Worm (Caenorhabditis elegans) whole organism, L1 larva: Measurements from ENCODE around the gene Y55F3AR.2.
A peak's percentile ranks its signal among the peaks of the same experiment; 100 is the strongest.

Source experiments
- C04F5.9 ChIP-seq: sonication (generic microtip); optimal IDR thresholded peaks from 2 replicates; lab custom pipeline; 2016; ENCODE audit warnings: missing genetic modification characterization, missing compliant biosample characterization
- aha-1 ChIP-seq: fragments of 150-350 bp; optimal IDR thresholded peaks from 2 replicates; lab custom pipeline; 2014; ENCODE audit warnings: missing biosample characterization, missing genetic modification characterization
- ama-1 ChIP-seq: fragments of 150-350 bp; optimal IDR thresholded peaks from 2 replicates; lab custom pipeline; 2014
- blmp-1 ChIP-seq: fragments of 150-350 bp; optimal IDR thresholded peaks from 2 replicates; lab custom pipeline; 2014; ENCODE audit warnings: missing biosample characterization, missing genetic modification characterization
- ceh-82 ChIP-seq, 3 experiments: fragments of 150-350 bp in 1 of 3; sonication (generic microtip) in 2 of 3; optimal IDR thresholded peaks; 2 replicates each; lab custom pipeline; 2014 to 2017; ENCODE audit warnings: missing biosample characterization in 3 of 3, missing genetic modification characterization in 3 of 3
- ceh-88 ChIP-seq: fragments of 200-800 bp; sonication (Bioruptor generic); IDR thresholded peaks from 2 replicates; pipeline ENCODE4 v1.3.6; 2022; ENCODE audit warnings: missing genetic modification characterization, missing compliant biosample characterization
- efl-1 ChIP-seq, 4 experiments: fragments of 150-350 bp; optimal IDR thresholded peaks in 3 of 4; peaks in 1 of 4; 1 replicate in 1 of 4; 2 replicates in 3 of 4; lab custom pipeline; 2014; ENCODE audit warnings: missing biosample characterization in 2 of 4, missing genetic modification characterization in 2 of 4, missing genetic modification reagents in 2 of 4
- efl-3 ChIP-seq: fragments of 200-800 bp; sonication (Bioruptor generic); optimal IDR thresholded peaks from 2 replicates; lab custom pipeline; 2018; ENCODE audit warnings: mild to moderate bottlenecking, missing genetic modification characterization, missing compliant biosample characterization
- elt-2 ChIP-seq: sonication (generic microtip); optimal IDR thresholded peaks from 2 replicates; lab custom pipeline; 2016; ENCODE audit warnings: missing genetic modification characterization, mild to moderate bottlenecking, inconsistent platforms, missing compliant biosample characterization, missing genetic modification reagents
- ets-5 ChIP-seq: fragments of 200-800 bp; sonication (Bioruptor generic); IDR thresholded peaks from 2 replicates; pipeline ENCODE4 v1.3.6; 2022; ENCODE audit warnings: missing genetic modification characterization, missing compliant biosample characterization
- fos-1 ChIP-seq: fragments of 150-350 bp; optimal IDR thresholded peaks from 2 replicates; lab custom pipeline; 2014; ENCODE audit warnings: missing biosample characterization, missing genetic modification characterization
- hlh-17 ChIP-seq: fragments of 200-800 bp; sonication (Bioruptor generic); optimal IDR thresholded peaks from 2 replicates; lab custom pipeline; 2018; ENCODE audit warnings: missing genetic modification characterization, mild to moderate bottlenecking, missing compliant biosample characterization, moderate library complexity, borderline replicate concordance
- hlh-4 ChIP-seq: sonication (generic microtip); optimal IDR thresholded peaks from 2 replicates; lab custom pipeline; 2016; ENCODE audit warnings: mild to moderate bottlenecking, missing genetic modification characterization, missing compliant biosample characterization
- hpl-2 ChIP-seq: fragments of 150-350 bp; optimal IDR thresholded peaks from 2 replicates; lab custom pipeline; 2014; ENCODE audit warnings: missing biosample characterization, missing genetic modification reagents, missing genetic modification characterization
- isw-1 ChIP-seq: fragments of 200-800 bp; sonication (Bioruptor generic); IDR thresholded peaks from 2 replicates; pipeline ENCODE4 v1.3.6; 2022; ENCODE audit warnings: missing genetic modification characterization, missing compliant biosample characterization
- jun-1 ChIP-seq: fragments of 150-350 bp; optimal IDR thresholded peaks from 2 replicates; lab custom pipeline; 2014; ENCODE audit warnings: missing biosample characterization, missing genetic modification reagents, missing genetic modification characterization
- lin-13 ChIP-seq: fragments of 150-350 bp; optimal IDR thresholded peaks from 2 replicates; lab custom pipeline; 2014; ENCODE audit warnings: missing biosample characterization, missing genetic modification reagents, missing genetic modification characterization
- lin-14 ChIP-seq: fragments of 200-800 bp; sonication (Bioruptor generic); optimal IDR thresholded peaks from 2 replicates; lab custom pipeline; 2018; ENCODE audit warnings: mild to moderate bottlenecking, missing genetic modification characterization, moderate library complexity, missing compliant biosample characterization
- lin-15B ChIP-seq: fragments of 150-350 bp; sonication (generic microtip); optimal IDR thresholded peaks from 3 replicates; lab custom pipeline; 2014; ENCODE audit warnings: missing biosample characterization, missing genetic modification characterization
- lir-3 ChIP-seq: sonication (generic microtip); optimal IDR thresholded peaks from 2 replicates; lab custom pipeline; 2016; ENCODE audit warnings: mild to moderate bottlenecking, missing genetic modification characterization, moderate library complexity, missing compliant biosample characterization; ENCODE audit not compliant: poor library complexity
- nhr-11 ChIP-seq: fragments of 150-350 bp; optimal IDR thresholded peaks from 2 replicates; lab custom pipeline; 2014; ENCODE audit warnings: missing biosample characterization, missing genetic modification characterization
- nhr-12 ChIP-seq: sonication (generic microtip); optimal IDR thresholded peaks from 2 replicates; lab custom pipeline; 2017; ENCODE audit warnings: missing biosample characterization, missing genetic modification characterization
- nhr-20 ChIP-seq: sonication (generic microtip); optimal IDR thresholded peaks from 2 replicates; lab custom pipeline; 2016; ENCODE audit warnings: mild to moderate bottlenecking, missing genetic modification characterization, missing compliant biosample characterization
- nhr-71 ChIP-seq: sonication (generic microtip); optimal IDR thresholded peaks from 2 replicates; lab custom pipeline; 2016; ENCODE audit warnings: mild to moderate bottlenecking, missing genetic modification characterization, moderate library complexity, missing compliant biosample characterization
- nhr-85 ChIP-seq: sonication (generic microtip); peaks from one replicate; lab custom pipeline; 2016; ENCODE audit warnings: missing genetic modification characterization, inconsistent platforms, missing compliant biosample characterization
- nhr-90 ChIP-seq: sonication (generic microtip); optimal IDR thresholded peaks from 2 replicates; lab custom pipeline; 2016; ENCODE audit warnings: mild to moderate bottlenecking, missing genetic modification characterization, missing compliant biosample characterization; ENCODE audit not compliant: poor library complexity
- pqm-1 ChIP-seq: sonication (generic microtip); optimal IDR thresholded peaks from 3 replicates; lab custom pipeline; 2017; ENCODE audit warnings: missing biosample characterization, missing genetic modification characterization
- rnt-1 ChIP-seq: sonication (generic microtip); optimal IDR thresholded peaks from 2 replicates; lab custom pipeline; 2016; ENCODE audit warnings: mild to moderate bottlenecking, missing genetic modification characterization, moderate library complexity, missing compliant biosample characterization
- snpc-4 ChIP-seq: fragments of 150-350 bp; optimal IDR thresholded peaks from 2 replicates; lab custom pipeline; 2014; ENCODE audit warnings: missing biosample characterization, missing genetic modification characterization
- tlp-1 ChIP-seq: fragments of 150-350 bp; optimal IDR thresholded peaks from 2 replicates; lab custom pipeline; 2014; ENCODE audit warnings: missing biosample characterization, missing genetic modification characterization
- unc-62 ChIP-seq: fragments of 150-350 bp; optimal IDR thresholded peaks from 2 replicates; lab custom pipeline; 2014; ENCODE audit warnings: missing biosample characterization, missing genetic modification reagents, missing genetic modification characterization
- zag-1 ChIP-seq: fragments of 150-350 bp; optimal IDR thresholded peaks from 2 replicates; lab custom pipeline; 2014; ENCODE audit warnings: missing biosample characterization, missing genetic modification characterization
- zip-4 ChIP-seq: fragments of 200-800 bp; sonication (Bioruptor generic); optimal IDR thresholded peaks from 2 replicates; lab custom pipeline; 2018; ENCODE audit warnings: mild to moderate bottlenecking, missing genetic modification characterization, moderate library complexity, missing compliant biosample characterization
- ztf-11 ChIP-seq, 2 experiments: sonication (generic microtip); optimal IDR thresholded peaks; 2 replicates each; lab custom pipeline; 2016 to 2017; ENCODE audit warnings: missing genetic modification characterization in 2 of 2, missing biosample characterization in 1 of 2, missing compliant biosample characterization in 1 of 2
- ztf-4 ChIP-seq: fragments of 150-350 bp; optimal IDR thresholded peaks from 2 replicates; lab custom pipeline; 2014; ENCODE audit warnings: missing biosample characterization, missing genetic modification characterization

Y55F3AR.2 gene

DNA sequence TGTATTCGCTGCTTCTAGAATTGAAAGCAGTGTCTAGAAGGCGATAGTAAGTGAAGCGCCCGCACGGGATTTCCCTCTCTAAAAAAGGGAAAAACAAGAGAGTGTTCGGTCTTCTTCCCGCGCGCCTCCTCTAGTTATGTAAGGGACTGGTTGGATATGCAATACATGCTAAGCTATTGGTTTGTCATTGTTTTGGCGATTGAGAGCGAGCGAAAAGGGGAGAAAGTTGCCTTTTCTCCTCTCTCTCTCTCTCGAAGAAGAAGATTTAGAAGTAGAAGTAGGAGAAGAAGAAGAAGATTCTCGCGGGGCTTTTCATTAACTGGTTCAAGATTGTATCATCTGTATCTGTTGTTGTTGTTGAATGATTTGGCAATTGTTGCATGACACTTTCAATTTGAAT is 20.3 kb upstream of the Y55F3AR.2 start:
- no peak for TF ChIP-seq C04F5.9 (tag; lab: Kevin White, UChicago)
- TF ChIP-seq zip-4 (GFP tag; lab: Kevin White, UChicago) = no peak
- TF ChIP-seq blmp-1 = peak; percentile 92

DNA sequence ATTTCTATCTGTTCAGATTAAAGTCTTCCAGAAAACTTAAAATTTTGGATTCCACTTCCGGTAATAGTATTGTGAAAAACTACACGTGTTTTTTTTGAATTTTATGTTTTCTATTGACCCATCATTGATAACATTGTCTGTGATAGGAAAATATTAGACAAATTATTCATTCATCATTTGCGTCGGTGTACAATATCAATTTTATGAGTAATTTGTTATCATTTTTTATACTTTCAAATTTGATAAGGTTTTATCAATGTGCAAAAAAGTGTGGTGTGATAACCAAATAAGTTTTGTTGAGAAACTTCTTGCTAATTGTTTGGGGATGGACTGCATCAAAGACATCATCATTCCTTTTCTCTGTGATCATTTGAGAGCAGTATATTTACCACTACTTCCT is 18.9 kb upstream of the Y55F3AR.2 start:
- no peak for TF ChIP-seq nhr-12
- peak; percentile 52 for TF ChIP-seq jun-1 (tag; lab: Kevin White, UChicago)
- peak; percentile 76 for TF ChIP-seq pqm-1 (tag; lab: Kevin White, UChicago)
- TF ChIP-seq tlp-1 (tag; lab: Kevin White, UChicago) = peak; percentile 52
- no peak for TF ChIP-seq ceh-82 (tag; optimal IDR thresholded peaks at IDR 0.05; lab: Kevin White, UChicago)
- TF ChIP-seq elt-2 (tag; lab: Kevin White, UChicago) = peak; percentile 88
- TF ChIP-seq nhr-85 (tag; lab: Kevin White, UChicago) = no peak
- no peak for TF ChIP-seq zag-1 (tag; lab: Kevin White, UChicago)
- no peak for TF ChIP-seq nhr-20 (tag; lab: Kevin White, UChicago)
- TF ChIP-seq, all 84 proteins: peak for 4

DNA sequence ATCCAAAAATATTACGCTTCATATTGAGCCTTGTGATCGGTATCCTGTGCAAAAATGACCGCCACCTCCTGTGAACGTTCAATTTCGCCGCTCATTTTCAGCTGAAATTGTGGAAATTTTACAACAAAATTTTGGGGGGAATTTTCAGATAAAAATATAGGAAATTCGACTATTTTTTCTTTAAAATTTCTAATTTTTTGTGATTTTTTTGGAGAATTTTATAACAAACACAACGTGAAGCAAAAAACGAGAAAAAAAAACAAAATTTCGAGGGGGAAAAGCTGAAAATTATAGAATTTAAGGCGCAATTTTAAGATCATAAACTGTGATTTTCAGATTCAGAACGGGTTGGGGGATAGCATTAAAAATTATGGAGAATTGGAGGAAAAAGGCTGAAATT is 7.4 kb upstream of the Y55F3AR.2 start, which contains the start of gene csn-4:
Gene csn-4, minus strand, starts transcription at position 101 of the 400 bp plus-strand sequence.
- no peak for TF ChIP-seq efl-1 (optimal IDR thresholded peaks at IDR 0.05; lab: Kevin White, UChicago)
- peak in 1 of 2 experiments; percentile 63 for TF ChIP-seq efl-1 (GFP tag; optimal IDR thresholded peaks at IDR 0.05 in 1 of 2; lab: Kevin White, UChicago)
- no peak for TF ChIP-seq nhr-71 (tag; lab: Kevin White, UChicago)

DNA sequence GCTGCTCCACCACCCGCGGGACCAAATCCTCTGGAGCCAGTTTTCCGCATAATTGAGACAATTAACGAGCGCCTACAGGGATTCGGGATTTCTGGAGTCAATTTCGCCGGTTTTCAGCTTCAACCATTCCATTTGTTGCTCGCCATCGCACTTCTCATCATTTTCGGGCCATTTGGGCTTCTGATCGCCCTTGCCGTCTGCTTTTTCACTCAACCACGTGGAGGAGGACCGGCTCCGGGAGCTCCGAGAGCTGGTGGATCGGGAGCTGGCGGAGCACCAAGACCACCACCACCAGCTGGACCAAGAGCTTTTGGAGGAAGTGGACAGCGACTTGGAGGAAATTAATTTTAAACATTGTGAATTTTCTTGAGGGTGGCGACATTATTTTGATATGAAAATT is 1.8 kb downstream of the Y55F3AR.2 start:
- TF ChIP-seq ztf-11 (tag; optimal IDR thresholded peaks at IDR 0.05; lab: Kevin White, UChicago) = no peak
- no peak for TF ChIP-seq efl-3 (GFP tag; lab: Kevin White, UChicago)
- no peak for TF ChIP-seq isw-1
- no peak for TF ChIP-seq lin-13 (GFP tag; lab: Kevin White, UChicago)
- TF ChIP-seq aha-1 (tag; lab: Kevin White, UChicago) = no peak
- TF ChIP-seq ceh-88 = no peak
- TF ChIP-seq nhr-90 (tag; lab: Kevin White, UChicago) = no peak
- TF ChIP-seq snpc-4 (tag; lab: Kevin White, UChicago) = no peak

DNA sequence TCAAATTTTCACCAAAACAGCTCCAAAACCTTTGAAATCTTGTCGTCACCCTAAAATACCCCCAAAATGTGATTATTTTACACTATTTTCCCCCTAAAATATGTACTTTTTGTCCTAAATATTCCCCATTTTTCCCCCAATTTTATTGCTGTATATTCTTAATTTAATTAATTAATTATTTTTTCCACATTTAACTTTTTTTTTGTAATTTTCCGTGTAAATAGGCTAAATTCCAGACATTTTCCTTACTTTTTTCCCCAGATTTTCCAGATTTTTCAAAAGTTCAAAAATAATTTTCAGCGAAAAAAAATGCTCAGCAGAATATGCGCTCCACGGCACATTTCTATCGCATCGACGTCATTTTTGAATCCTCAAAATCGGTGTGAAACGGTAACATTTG is 2.8 kb downstream of the Y55F3AR.2 start, which contains the start of gene cox-18:
Gene cox-18, plus strand, starts transcription at position 301 of the 400 bp plus-strand sequence.
- TF ChIP-seq lin-15B (tag; lab: Kevin White, UChicago) (no peak), ama-1 (lab: Kevin White, UChicago) (no peak), lir-3 (no peak), rnt-1 (tag; lab: Kevin White, UChicago) (no peak), fos-1 (tag; lab: Kevin White, UChicago) (no peak), lin-13 (GFP tag; lab: Kevin White, UChicago) (no peak), efl-1 (optimal IDR thresholded peaks at IDR 0.05; lab: Kevin White, UChicago) (no peak), efl-1 (GFP tag; optimal IDR thresholded peaks at IDR 0.05 in 1 of 2; lab: Kevin White, UChicago) (no peak), unc-62 (GFP tag; lab: Kevin White, UChicago) (no peak), hlh-4 (tag; lab: Kevin White, UChicago) (no peak), lin-14 (GFP tag; lab: Kevin White, UChicago) (no peak), hlh-17 (GFP tag; lab: Kevin White, UChicago) (no peak), ets-5 (GFP tag; lab: Robert Waterston, UW) (no peak), ztf-4 (tag; lab: Kevin White, UChicago) (no peak), hpl-2 (GFP tag; lab: Kevin White, UChicago) (no peak), nhr-85 (tag; lab: Kevin White, UChicago) (no peak), nhr-11 (tag; lab: Kevin White, UChicago) (no peak), snpc-4 (tag; lab: Kevin White, UChicago) (no peak)
